Fruit fly (Drosophila melanogaster) whole organism, embryonic: ENCODE measurements around the gene msn.

Experiments used
- Atf6 ChIP-seq: fragments of 200-800 bp; sonication (Bioruptor generic); IDR thresholded peaks from 2 replicates; pipeline ENCODE4 v1.3.6; 2022; ENCODE audit warnings: missing biosample characterization, missing genetic modification characterization
- CG12104 ChIP-seq: fragments of 200-800 bp; sonication (Bioruptor generic); optimal IDR thresholded peaks from 3 replicates; lab custom pipeline; 2016; ENCODE audit warnings: missing biosample characterization, missing genetic modification characterization
- CG13894 ChIP-seq: fragments of 200-800 bp; sonication (Bioruptor generic); optimal IDR thresholded peaks from 3 replicates; lab custom pipeline; 2018; ENCODE audit warnings: missing biosample characterization, mild to moderate bottlenecking, missing genetic modification characterization, moderate library complexity
- CG17359 ChIP-seq: fragments of 200-800 bp; sonication (Bioruptor generic); optimal IDR thresholded peaks from 3 replicates; lab custom pipeline; 2018; ENCODE audit warnings: missing biosample characterization, mild to moderate bottlenecking, missing genetic modification characterization, moderate library complexity
- CG17912 ChIP-seq: fragments of 200-800 bp; sonication (Bioruptor generic); optimal IDR thresholded peaks from 2 replicates; lab custom pipeline; 2018; ENCODE audit warnings: missing biosample characterization, mild to moderate bottlenecking, missing genetic modification characterization
- CG1792 ChIP-seq: fragments of 200-800 bp; sonication (Bioruptor generic); optimal IDR thresholded peaks from 2 replicates; lab custom pipeline; 2016; ENCODE audit warnings: missing biosample characterization, missing genetic modification characterization
- CG18599 ChIP-seq: fragments of 200-800 bp; sonication (Bioruptor generic); optimal IDR thresholded peaks from 3 replicates; lab custom pipeline; 2017; ENCODE audit warnings: missing biosample characterization, missing genetic modification characterization, mild to moderate bottlenecking, moderate library complexity, missing genetic modification reagents
- CG2129 ChIP-seq: fragments of 200-800 bp; sonication (Bioruptor generic); IDR thresholded peaks from 2 replicates; pipeline ENCODE4 v1.3.6; 2022; ENCODE audit warnings: missing biosample characterization, missing genetic modification characterization; ENCODE audit not compliant: partially characterized antibody
- CG2875 ChIP-seq: fragments of 200-800 bp; sonication (Bioruptor generic); optimal IDR thresholded peaks from 2 replicates; lab custom pipeline; 2017; ENCODE audit warnings: missing biosample characterization, mild to moderate bottlenecking, missing genetic modification characterization, missing genetic modification reagents
- CG3163 ChIP-seq: fragments of 200-800 bp; sonication (Bioruptor generic); optimal IDR thresholded peaks from 3 replicates; lab custom pipeline; 2016; ENCODE audit warnings: missing biosample characterization, missing genetic modification characterization
- CG4282 ChIP-seq: fragments of 200-800 bp; sonication (Bioruptor generic); optimal IDR thresholded peaks from 2 replicates; lab custom pipeline; 2016; ENCODE audit warnings: missing biosample characterization, missing genetic modification characterization
- CG4328 ChIP-seq: fragments of 200-800 bp; sonication (Bioruptor generic); optimal IDR thresholded peaks from 3 replicates; lab custom pipeline; 2017; ENCODE audit warnings: missing biosample characterization, missing genetic modification reagents, missing genetic modification characterization
- CG4360 ChIP-seq: fragments of 200-800 bp; sonication (Bioruptor generic); IDR thresholded peaks from 2 replicates; pipeline ENCODE4 v1.3.6; 2022; ENCODE audit warnings: missing biosample characterization, missing genetic modification characterization
- CG4404 ChIP-seq: fragments of 200-800 bp; sonication (Bioruptor generic); IDR thresholded peaks from 2 replicates; pipeline ENCODE4 v1.3.6; 2022; ENCODE audit warnings: missing biosample characterization, missing genetic modification characterization
- CG4707 ChIP-seq: fragments of 200-800 bp; sonication (Bioruptor generic); optimal IDR thresholded peaks from 2 replicates; lab custom pipeline; 2018; ENCODE audit warnings: missing biosample characterization, mild to moderate bottlenecking, missing genetic modification characterization, moderate library complexity
- CG4730 ChIP-seq: fragments of 200-800 bp; sonication (Bioruptor generic); IDR thresholded peaks from 2 replicates; pipeline ENCODE4 v1.3.6; 2022; ENCODE audit warnings: missing biosample characterization, missing genetic modification characterization
- CG5953 ChIP-seq: fragments of 200-800 bp; sonication (Bioruptor generic); IDR thresholded peaks from 2 replicates; pipeline ENCODE4 v1.3.6; 2022; ENCODE audit warnings: missing biosample characterization, missing genetic modification characterization
- CG6175 ChIP-seq: fragments of 200-800 bp; sonication (Bioruptor generic); IDR thresholded peaks from 3 replicates; pipeline ENCODE4 v1.3.6; 2022; ENCODE audit warnings: missing biosample characterization, missing genetic modification characterization
- CG6813 ChIP-seq: fragments of 200-800 bp; sonication (Bioruptor generic); optimal IDR thresholded peaks from 2 replicates; lab custom pipeline; 2017; ENCODE audit warnings: missing biosample characterization, missing genetic modification characterization, mild to moderate bottlenecking, moderate library complexity, missing genetic modification reagents
- CG8359 ChIP-seq: fragments of 200-800 bp; sonication (Bioruptor generic); optimal IDR thresholded peaks from 2 replicates; lab custom pipeline; 2017; ENCODE audit warnings: missing biosample characterization, mild to moderate bottlenecking, missing genetic modification characterization, borderline replicate concordance
- CG8944 ChIP-seq: fragments of 200-800 bp; sonication (Bioruptor generic); optimal IDR thresholded peaks from 3 replicates; lab custom pipeline; 2016; ENCODE audit warnings: missing biosample characterization, missing genetic modification characterization
- CG9932 ChIP-seq: fragments of 200-800 bp; sonication (Bioruptor generic); IDR thresholded peaks from 2 replicates; pipeline ENCODE4 v1.3.6; 2022; ENCODE audit warnings: missing biosample characterization, missing genetic modification characterization
- D19A ChIP-seq: fragments of 200-800 bp; optimal IDR thresholded peaks from 3 replicates; lab custom pipeline; 2019; ENCODE audit warnings: missing biosample characterization, mild to moderate bottlenecking, missing genetic modification characterization, moderate library complexity
- Ets65A ChIP-seq: fragments of 200-800 bp; sonication (Bioruptor generic); peaks from one replicate; lab custom pipeline; 2016; ENCODE audit warnings: missing biosample characterization, missing genetic modification characterization
- MTF-1 ChIP-seq: fragments of 200-800 bp; sonication (Bioruptor generic); optimal IDR thresholded peaks from 2 replicates; lab custom pipeline; 2018; ENCODE audit warnings: missing biosample characterization, mild to moderate bottlenecking, missing genetic modification characterization, borderline replicate concordance
- Nf-YC ChIP-seq: fragments of 200-800 bp; optimal IDR thresholded peaks from 3 replicates; lab custom pipeline; 2019; ENCODE audit warnings: missing biosample characterization, mild to moderate bottlenecking, missing genetic modification characterization, moderate library complexity
- Pdp1 ChIP-seq, 2 experiments: fragments of 200-800 bp; sonication (Bioruptor generic); optimal IDR thresholded peaks; 3 replicates each; lab custom pipeline; 2016; ENCODE audit warnings: missing biosample characterization in 2 of 2, missing genetic modification characterization in 2 of 2, mild to moderate bottlenecking in 1 of 2, moderate library complexity in 1 of 2
- Sry-δ ChIP-seq: fragments of 200-800 bp; sonication (Bioruptor generic); optimal IDR thresholded peaks from 2 replicates; lab custom pipeline; 2016; ENCODE audit warnings: missing biosample characterization, missing genetic modification characterization
- Stat92E ChIP-seq, 3 experiments: fragments of >200 bp in 2 of 3; fragments of 200-800 bp in 1 of 3; sonication (Bioruptor generic) in 1 of 3; optimal IDR thresholded peaks; 2 replicates each; lab custom pipeline; 2017 to 2019; ENCODE audit warnings: missing biosample characterization in 3 of 3, missing genetic modification characterization in 3 of 3, mild to moderate bottlenecking in 1 of 3, moderate library complexity in 1 of 3
- Trl ChIP-seq, 3 experiments: fragments of >200 bp in 2 of 3; fragments of 200-800 bp in 1 of 3; sonication (Bioruptor generic) in 1 of 3; optimal IDR thresholded peaks; 2 replicates in 1 of 3; 3 replicates in 2 of 3; lab custom pipeline; 2016 to 2017; ENCODE audit warnings: missing biosample characterization in 1 of 3, missing genetic modification characterization in 1 of 3
- bab2 ChIP-seq: fragments of 200-800 bp; sonication (Bioruptor generic); optimal IDR thresholded peaks from 2 replicates; lab custom pipeline; 2016; ENCODE audit warnings: missing biosample characterization, missing genetic modification characterization
- btn ChIP-seq: fragments of 200-800 bp; sonication (Bioruptor generic); optimal IDR thresholded peaks from 2 replicates; lab custom pipeline; 2016; ENCODE audit warnings: missing biosample characterization, missing genetic modification characterization
- cas ChIP-seq: fragments of 200-800 bp; sonication (Bioruptor generic); IDR thresholded peaks from 2 replicates; pipeline ENCODE4 v1.3.6; 2022; ENCODE audit warnings: missing biosample characterization, missing genetic modification characterization
- chm ChIP-seq: fragments of 200-800 bp; sonication (Bioruptor generic); IDR thresholded peaks from 2 replicates; pipeline ENCODE4 v1.3.6; 2022; ENCODE audit warnings: missing biosample characterization, missing genetic modification characterization
- chn ChIP-seq: fragments of 200-800 bp; sonication (Bioruptor generic); optimal IDR thresholded peaks from 2 replicates; lab custom pipeline; 2016; ENCODE audit warnings: missing biosample characterization, missing genetic modification characterization
- crc ChIP-seq: fragments of 200-800 bp; sonication (Bioruptor generic); optimal IDR thresholded peaks from 2 replicates; lab custom pipeline; 2016; ENCODE audit warnings: missing biosample characterization, missing genetic modification characterization
- croc ChIP-seq: fragments of 200-800 bp; sonication (Bioruptor generic); conservative IDR thresholded peaks from 3 replicates; pipeline ENCODE4 v1.3.6; 2022; ENCODE audit warnings: missing biosample characterization, missing genetic modification characterization
- exex ChIP-seq: fragments of 200-800 bp; sonication (Bioruptor generic); optimal IDR thresholded peaks from 4 replicates; lab custom pipeline; 2018; ENCODE audit warnings: missing biosample characterization, mild to moderate bottlenecking, missing genetic modification characterization, moderate library complexity
- luna ChIP-seq: fragments of 200-800 bp; sonication (Bioruptor generic); optimal IDR thresholded peaks from 2 replicates; lab custom pipeline; 2016; ENCODE audit warnings: missing biosample characterization, missing genetic modification characterization
- odd ChIP-seq: fragments of 200-800 bp; sonication (Bioruptor generic); optimal IDR thresholded peaks from 2 replicates; lab custom pipeline; 2017; ENCODE audit warnings: missing biosample characterization, mild to moderate bottlenecking, missing genetic modification characterization
- otp ChIP-seq: fragments of 200-800 bp; sonication (Bioruptor generic); IDR thresholded peaks from 3 replicates; pipeline ENCODE4, ENCODE4 v1.3.6; 2022; ENCODE audit warnings: missing biosample characterization, missing genetic modification characterization
- pita ChIP-seq: fragments of 200-800 bp; sonication (Bioruptor generic); optimal IDR thresholded peaks from 2 replicates; lab custom pipeline; 2017; ENCODE audit warnings: missing biosample characterization, mild to moderate bottlenecking, missing genetic modification characterization
- sens ChIP-seq: fragments of 200-800 bp; sonication (Bioruptor generic); peaks from one replicate; lab custom pipeline; 2016; ENCODE audit warnings: missing biosample characterization, missing genetic modification characterization
- slbo ChIP-seq: fragments of 200-800 bp; sonication (Bioruptor generic); IDR thresholded peaks from 2 replicates; pipeline ENCODE4 v1.3.6; 2022; ENCODE audit warnings: missing biosample characterization, missing genetic modification characterization
- slp2 ChIP-seq: fragments of 200-800 bp; sonication (Bioruptor generic); optimal IDR thresholded peaks from 2 replicates; lab custom pipeline; 2016; ENCODE audit warnings: missing biosample characterization, missing genetic modification characterization
- so ChIP-seq: fragments of 200-800 bp; sonication (Bioruptor generic); IDR thresholded peaks from 3 replicates; pipeline ENCODE4 v1.3.6; 2022; ENCODE audit warnings: missing biosample characterization, missing genetic modification characterization
- tx ChIP-seq: fragments of 200-800 bp; sonication (Bioruptor generic); optimal IDR thresholded peaks from 2 replicates; lab custom pipeline; 2016; ENCODE audit warnings: missing biosample characterization, missing genetic modification characterization
- unc-4 ChIP-seq: fragments of 200-800 bp; sonication (Bioruptor generic); IDR thresholded peaks from 2 replicates; pipeline ENCODE4 v1.3.6; 2022; ENCODE audit warnings: missing biosample characterization, missing genetic modification characterization; ENCODE audit not compliant: partially characterized antibody
- vfl ChIP-seq: fragments of 200-800 bp; sonication (Bioruptor generic); optimal IDR thresholded peaks from 2 replicates; lab custom pipeline; 2016; ENCODE audit warnings: missing biosample characterization, missing genetic modification characterization

The msn gene

DNA sequence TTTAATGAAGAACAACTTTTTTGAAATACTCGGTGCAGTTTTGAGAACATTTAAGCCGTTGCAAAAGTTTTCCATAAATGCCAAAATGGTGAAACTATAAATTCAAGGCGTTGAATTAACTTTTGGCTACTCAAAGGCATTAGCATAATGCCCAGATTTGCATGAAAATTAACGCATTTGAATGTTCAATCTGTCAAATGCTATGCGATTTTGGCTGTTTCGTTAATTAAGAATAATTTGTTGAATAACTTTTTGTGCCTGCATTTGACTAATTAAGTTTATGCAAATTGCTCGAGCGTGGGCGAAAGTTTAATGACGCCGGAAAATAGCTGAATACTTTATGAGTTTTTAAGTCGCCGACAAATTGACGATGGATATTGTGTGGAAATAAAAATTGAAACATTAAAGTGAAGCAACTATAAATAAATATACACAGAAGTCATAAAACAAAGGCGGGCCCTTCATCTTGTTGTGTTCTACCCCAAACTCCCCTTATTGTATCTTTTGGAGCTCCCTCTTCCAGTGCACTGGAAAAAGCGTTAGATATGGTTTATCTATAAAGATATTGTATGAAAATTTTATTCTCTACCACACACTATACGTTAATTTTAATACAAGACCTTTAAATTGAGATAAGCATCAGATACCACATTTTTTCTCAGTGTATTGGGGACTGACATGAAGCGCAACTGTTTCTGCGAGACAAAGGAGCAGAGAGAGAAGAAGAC, 34.1 kb downstream of the msn start (continued):
- TF ChIP-seq chn (GFP tag; lab: Kevin White, UChicago) (peak; percentile 70), D19A (tag; lab: Kevin White, UChicago) (peak; percentile 74), Trl (optimal IDR thresholded peaks at IDR 0.05; lab: Kevin White, UChicago) (no peak), Trl (GFP tag; optimal IDR thresholded peaks at IDR 0.05; lab: Kevin White, UChicago) (peak; percentile 18), CG2129 (no peak), croc (0 out of 3 replicates have a peak, but pooled peaks have one; percentile 31), CG4730 (0 out of 2 replicates have a peak, but pooled peaks have one; percentile 38), btn (GFP tag; lab: Kevin White, UChicago) (peak; percentile 65), CG17912 (GFP tag; lab: Kevin White, UChicago) (no peak), chm (GFP tag; lab: Robert Waterston, UW) (peak; percentile 74), CG6813 (GFP tag; lab: Kevin White, UChicago) (peak; percentile 62), pita (GFP tag; lab: Kevin White, UChicago) (no peak), CG2875 (GFP tag; lab: Kevin White, UChicago) (peak; percentile 59), CG8359 (GFP tag; lab: Kevin White, UChicago) (peak; percentile 5), Stat92E (GFP tag; optimal IDR thresholded peaks at IDR 0.05; lab: Kevin White, UChicago) (peak in 1 of 3 experiments; percentile 60), unc-4 (GFP tag; lab: Robert Waterston, UW) (no peak), CG4404 (GFP tag; lab: Robert Waterston, UW) (no peak), CG1792 (GFP tag; lab: Kevin White, UChicago) (peak; percentile 38), CG4282 (GFP tag; lab: Kevin White, UChicago) (no peak), sens (GFP tag; lab: Kevin White, UChicago) (peak; percentile 96), crc (GFP tag; lab: Kevin White, UChicago) (no peak), CG4707 (GFP tag; lab: Kevin White, UChicago) (peak; percentile 69), so (GFP tag; lab: Robert Waterston, UW) (peak; percentile 50; the same call in 1 of the 3 replicates), CG3163 (GFP tag; lab: Kevin White, UChicago) (no peak), Nf-YC (tag; lab: Kevin White, UChicago) (no peak), slbo (GFP tag; lab: Robert Waterston, UW) (peak; percentile 55; the same call in 1 of the 2 replicates), CG4360 (GFP tag; lab: Robert Waterston, UW) (peak; percentile 47; the same call in 1 of the 2 replicates), luna (GFP tag; lab: Kevin White, UChicago) (no peak), CG17359 (tag; lab: Kevin White, UChicago) (peak; percentile 72), CG4328 (GFP tag; lab: Kevin White, UChicago) (peak; percentile 28), Sry-δ (GFP tag; lab: Kevin White, UChicago) (peak; percentile 24), Ets65A (GFP tag; lab: Kevin White, UChicago) (peak; percentile 96), CG9932 (GFP tag; lab: Robert Waterston, UW) (no peak; the same call in 1 of the 2 replicates), Pdp1 (GFP tag; optimal IDR thresholded peaks at IDR 0.05; lab: Kevin White, UChicago) (peak; percentile 29 to 59), cas (no peak), tx (GFP tag; lab: Kevin White, UChicago) (peak; percentile 48), CG12104 (GFP tag; lab: Kevin White, UChicago) (peak; percentile 18), otp (GFP tag; lab: Robert Waterston, UW) (peak; percentile 51; the same call in 1 of the 3 replicates), slp2 (GFP tag; lab: Kevin White, UChicago) (peak; percentile 54), CG13894 (tag; lab: Kevin White, UChicago) (no peak), CG5953 (no peak), Atf6 (GFP tag; lab: Robert Waterston, UW) (no peak), CG6175 (no peak), odd (no peak), vfl (GFP tag; lab: Kevin White, UChicago) (no peak), MTF-1 (GFP tag; lab: Kevin White, UChicago) (peak; percentile 34), bab2 (GFP tag; lab: Kevin White, UChicago) (peak; percentile 73), exex (tag; lab: Kevin White, UChicago) (no peak), CG8944 (GFP tag; lab: Kevin White, UChicago) (peak; percentile 48), CG18599 (peak; percentile 76)
